Worm (Caenorhabditis elegans): ENCODE results near the gene ZK897.10.

DNA sequence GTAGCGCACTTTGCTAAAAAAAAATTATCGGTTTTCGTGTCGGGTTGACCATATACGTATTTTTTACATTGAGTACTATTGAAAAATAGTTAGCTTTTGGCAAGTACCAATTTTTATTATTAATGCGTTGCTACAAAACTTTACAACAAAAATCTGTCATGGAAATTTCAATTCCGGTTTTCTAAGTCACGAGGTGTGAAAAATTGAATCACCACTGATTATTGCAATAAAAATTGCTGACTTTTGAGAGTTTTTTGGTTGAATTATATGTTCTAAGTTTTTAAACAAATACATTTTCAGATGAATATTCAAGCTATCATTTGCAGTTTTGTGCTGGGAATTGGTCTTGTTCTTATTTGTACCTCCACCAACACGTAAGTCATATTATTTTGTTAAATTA lies 25.7 kb downstream of the ZK897.10 start, which contains the start of gene F07C6.2:
- no peak for TF ChIP-seq flt-1 (GFP tag; IDR thresholded peaks at IDR 0.05)
- TF ChIP-seq ztf-29 (GFP tag; IDR thresholded peaks at IDR 0.05), result no peak
- TF ChIP-seq klf-2 (GFP tag; conservative IDR thresholded peaks at IDR 0.05), result no peak
- TF ChIP-seq med-1 (GFP tag; optimal IDR thresholded peaks at IDR 0.05; ENCODE audit: insufficient read depth), result no peak
- no peak for TF ChIP-seq ref-1 (GFP tag; conservative IDR thresholded peaks at IDR 0.05)
- no peak for TF ChIP-seq tab-1 (GFP tag; IDR thresholded peaks at IDR 0.05)
- TF ChIP-seq cog-1 (tag; optimal IDR thresholded peaks at IDR 0.05), result no peak
